Worm (Caenorhabditis elegans): Measurements from ENCODE around the gene K01D12.15.

ce11 chrV:12371386-12371785 lies 14.9 kb upstream of the K01D12.15 start, which contains the start of gene F23H12.7:
- TF ChIP-seq snpc-4 (tag; optimal IDR thresholded peaks at IDR 0.05) (no peak), zag-1 (tag; optimal IDR thresholded peaks at IDR 0.05) (no peak), pqm-1 (tag; optimal IDR thresholded peaks at IDR 0.05) (no peak), ztf-4 (tag; optimal IDR thresholded peaks at IDR 0.05) (no peak), nhr-76 (tag; optimal IDR thresholded peaks at IDR 0.05) (no peak), lin-39 (tag; optimal IDR thresholded peaks at IDR 0.05) (no peak)
